Fruit fly (Drosophila melanogaster): ENCODE measurements around the gene Ir62a.

Gene Ir62a

DNA sequence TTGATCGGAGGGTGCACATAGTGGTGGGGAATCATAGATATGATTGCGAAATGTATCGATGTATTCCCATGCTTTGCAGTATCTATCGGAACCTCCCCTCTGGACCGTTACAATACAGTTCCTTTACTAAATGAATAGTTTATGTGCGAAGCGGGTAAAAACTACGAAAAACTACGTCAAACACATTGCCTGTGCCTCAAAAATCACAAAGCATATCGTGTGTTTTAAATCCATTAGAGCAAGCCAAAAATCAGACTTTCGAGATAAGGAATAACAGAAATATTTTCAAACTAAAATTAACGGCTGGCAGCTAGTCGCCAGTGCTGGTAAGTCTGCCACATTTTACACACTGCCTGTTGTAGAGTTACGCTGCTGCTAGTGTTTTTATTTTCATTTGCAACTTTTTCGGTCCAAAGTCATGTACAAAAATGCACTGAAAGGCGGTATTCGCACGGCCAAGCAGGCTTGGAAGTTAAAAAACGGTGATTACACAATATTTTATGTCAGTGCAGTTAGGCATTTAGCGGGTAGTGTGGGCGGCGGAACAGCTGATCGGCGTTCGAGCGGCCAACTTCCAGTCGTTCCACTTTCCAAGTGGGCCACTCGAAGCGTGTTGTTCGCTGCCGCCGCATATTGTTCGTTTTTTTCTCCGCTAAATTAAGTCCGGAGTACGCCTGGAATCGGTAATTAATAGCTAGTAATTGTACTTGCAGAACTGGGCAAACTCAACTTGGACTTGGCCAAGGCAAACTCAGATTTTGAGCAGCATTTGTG lies 13.6 kb downstream of the Ir62a start (continued):
- TF ChIP-seq CG3407 (GFP tag; optimal IDR thresholded peaks at IDR 0.05) (peak; percentile 17), sima (GFP tag; optimal IDR thresholded peaks at IDR 0.05) (no peak), p53 (GFP tag; optimal IDR thresholded peaks at IDR 0.05) (peak; percentile 5), CG18011 (GFP tag; optimal IDR thresholded peaks at IDR 0.05) (peak; percentile 69), Dek (tag; optimal IDR thresholded peaks at IDR 0.05) (no peak), crp (GFP tag; optimal IDR thresholded peaks at IDR 0.05) (peak; percentile 73 to 95), dan (GFP tag; IDR thresholded peaks at IDR 0.05) (no peak), sens (GFP tag) (peak; percentile 95), CG1529 (GFP tag; optimal IDR thresholded peaks at IDR 0.05) (no peak), CG7372 (GFP tag; IDR thresholded peaks at IDR 0.05) (no peak), cato (GFP tag; optimal IDR thresholded peaks at IDR 0.05; ENCODE audit: borderline replicate concordance) (peak; percentile 12), Xrp1 (GFP tag; IDR thresholded peaks at IDR 0.05) (peak; percentile 32; the same call in 1 of the 2 replicates), Rx (GFP tag; IDR thresholded peaks at IDR 0.05) (peak; percentile 35; the same call in 1 of the 2 replicates), Lhr (GFP tag; optimal IDR thresholded peaks at IDR 0.05) (peak; percentile 36), CG13123 (GFP tag; optimal IDR thresholded peaks at IDR 0.05) (peak; percentile 63), Hand (GFP tag; optimal IDR thresholded peaks at IDR 0.05) (no peak), dmrt11E (tag; optimal IDR thresholded peaks at IDR 0.05) (peak; percentile 47), CG4707 (GFP tag; optimal IDR thresholded peaks at IDR 0.05) (peak; percentile 23), CG12104 (GFP tag; optimal IDR thresholded peaks at IDR 0.05) (peak; percentile 26), CG12391 (tag; optimal IDR thresholded peaks at IDR 0.05) (peak; percentile 35), sug (tag; optimal IDR thresholded peaks at IDR 0.05) (no peak), tll (GFP tag; optimal IDR thresholded peaks at IDR 0.05) (peak; percentile 19 to 62), Antp (GFP tag; optimal IDR thresholded peaks at IDR 0.05) (peak; percentile 80), Kr (GFP tag; optimal IDR thresholded peaks at IDR 0.05) (no peak), HmgD (GFP tag; optimal IDR thresholded peaks at IDR 0.05) (peak; percentile 51), TFAM (GFP tag; optimal IDR thresholded peaks at IDR 0.05) (no peak), klu (GFP tag; IDR thresholded peaks at IDR 0.05) (peak; percentile 55; the same call in 1 of the 2 replicates), CG1792 (GFP tag; optimal IDR thresholded peaks at IDR 0.05) (no peak), CG18476 (GFP tag; optimal IDR thresholded peaks at IDR 0.05) (peak; percentile 52), CG6683 (GFP tag; optimal IDR thresholded peaks at IDR 0.05) (no peak), CG7928 (GFP tag; optimal IDR thresholded peaks at IDR 0.05) (peak; percentile 7), CG31224 (GFP tag; IDR thresholded peaks at IDR 0.05) (no peak; the same call in 1 of the 2 replicates), grn (GFP tag; optimal IDR thresholded peaks at IDR 0.05) (peak; percentile 46), Optix (GFP tag; IDR thresholded peaks at IDR 0.05) (peak; percentile 69; the same call in 2 of the 3 replicates), slou (GFP tag; optimal IDR thresholded peaks at IDR 0.05) (no peak), Med (GFP tag) (peak; percentile 96), CG30403 (GFP tag; optimal IDR thresholded peaks at IDR 0.05) (peak; percentile 59), tx (GFP tag; optimal IDR thresholded peaks at IDR 0.05) (peak; percentile 69), CG14050 (GFP tag; IDR thresholded peaks at IDR 0.05) (no peak), CG7987 (GFP tag; optimal IDR thresholded peaks at IDR 0.05) (no peak), CkIIα-i1 (GFP tag; IDR thresholded peaks at IDR 0.05) (no peak), Nf-YA (GFP tag; IDR thresholded peaks at IDR 0.05) (no peak), lmd (GFP tag; IDR thresholded peaks at IDR 0.05) (peak; percentile 40; the same call in 1 of the 2 replicates), Abd-B (GFP tag; optimal IDR thresholded peaks at IDR 0.05) (peak; percentile 48), ind (GFP tag; optimal IDR thresholded peaks at IDR 0.05) (peak; percentile 77), Asciz (GFP tag; optimal IDR thresholded peaks at IDR 0.05) (no peak), Hsf (GFP tag; optimal IDR thresholded peaks at IDR 0.05) (peak; percentile 77), CG31441 (GFP tag; IDR thresholded peaks at IDR 0.05) (no peak), CG11398 (GFP tag; optimal IDR thresholded peaks at IDR 0.05) (peak; percentile 16)
